Fruit fly (Drosophila melanogaster): ENCODE measurements around the gene emb.

Gene emb

DNA sequence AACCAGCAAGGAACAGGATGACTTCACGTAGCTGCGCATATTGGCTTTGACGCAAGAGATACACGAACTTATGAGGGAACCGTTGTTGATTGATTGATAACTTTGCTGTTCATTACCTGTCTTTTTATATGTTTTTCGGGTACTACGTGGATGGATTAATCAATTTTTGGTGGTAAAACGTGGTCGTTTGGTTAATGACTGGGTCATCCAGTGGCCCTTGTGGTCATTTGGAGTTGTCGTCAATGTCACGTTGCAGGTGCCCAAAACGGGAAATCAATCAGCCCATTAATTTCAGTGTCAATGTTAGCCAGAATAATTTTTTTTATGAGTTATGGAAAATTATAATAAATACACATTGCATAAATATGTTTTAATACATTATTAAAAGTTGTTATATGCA lies 14.1 kb upstream of the emb start, which contains the start of gene CG42819:
Gene CG42819, minus strand, starts transcription at position 101 of the 400 bp plus-strand sequence.
- TF ChIP-seq dl (GFP tag; optimal IDR thresholded peaks at IDR 0.05; ENCODE audit: insufficient read depth in 1 of 2, partially characterized antibody in 2 of 2) (no peak), dmrt93B (GFP tag; optimal IDR thresholded peaks at IDR 0.05) (no peak), Hnf4 (GFP tag; optimal IDR thresholded peaks at IDR 0.05) (no peak), ey (GFP tag; optimal IDR thresholded peaks at IDR 0.05) (no peak), fru (GFP tag; optimal IDR thresholded peaks at IDR 0.05) (no peak), usp (GFP tag; optimal IDR thresholded peaks at IDR 0.05) (no peak), Abd-B (GFP tag; optimal IDR thresholded peaks at IDR 0.05) (no peak), sage (GFP tag; optimal IDR thresholded peaks at IDR 0.05) (no peak), jim (GFP tag; optimal IDR thresholded peaks at IDR 0.05) (no peak)

dm6 chr2L:8392298-8392697 lies 11.1 kb upstream of the emb start, which contains the start of gene CG42820:
Gene CG42820, minus strand, starts transcription at chr2L:8392398.
- TF ChIP-seq rgr (GFP tag; optimal IDR thresholded peaks at IDR 0.05), result no peak
- no peak for TF ChIP-seq woc (GFP tag; optimal IDR thresholded peaks at IDR 0.05)
- no peak for TF ChIP-seq GATAd (GFP tag; optimal IDR thresholded peaks at IDR 0.05)
- TF ChIP-seq Dfd (GFP tag; optimal IDR thresholded peaks at IDR 0.05), result no peak
- no peak for TF ChIP-seq psq (GFP tag; optimal IDR thresholded peaks at IDR 0.05)
- TF ChIP-seq Myc (optimal IDR thresholded peaks at IDR 0.05), result no peak
- no peak for TF ChIP-seq tai (GFP tag; optimal IDR thresholded peaks at IDR 0.05)
- TF ChIP-seq N (GFP tag; optimal IDR thresholded peaks at IDR 0.05), result no peak
- no peak for TF ChIP-seq OdsH (GFP tag; optimal IDR thresholded peaks at IDR 0.05)
- TF ChIP-seq fru (GFP tag; optimal IDR thresholded peaks at IDR 0.05), result no peak
- no peak for TF ChIP-seq h (GFP tag; optimal IDR thresholded peaks at IDR 0.05)
- TF ChIP-seq usp (GFP tag; optimal IDR thresholded peaks at IDR 0.05), result no peak
- no peak for TF ChIP-seq Dif (GFP tag; optimal IDR thresholded peaks at IDR 0.05; ENCODE audit: partially characterized antibody)
- no peak for TF ChIP-seq dsf (GFP tag; optimal IDR thresholded peaks at IDR 0.05; ENCODE audit: borderline replicate concordance)
- no peak for TF ChIP-seq Hnf4 (GFP tag; optimal IDR thresholded peaks at IDR 0.05)
- TF ChIP-seq jim (GFP tag; optimal IDR thresholded peaks at IDR 0.05), result no peak
- no peak for TF ChIP-seq Mio (GFP tag; optimal IDR thresholded peaks at IDR 0.05)
- TF ChIP-seq Abd-B (GFP tag; optimal IDR thresholded peaks at IDR 0.05), result no peak
- TF ChIP-seq Sp1 (GFP tag; optimal IDR thresholded peaks at IDR 0.05), result no peak
- TF ChIP-seq sage (GFP tag; optimal IDR thresholded peaks at IDR 0.05), result no peak

- no peak for TF ChIP-seq psq (GFP tag; optimal IDR thresholded peaks at IDR 0.05)
- no peak for TF ChIP-seq Vsx2 (GFP tag; optimal IDR thresholded peaks at IDR 0.05; ENCODE audit: partially characterized antibody)
- no peak for TF ChIP-seq Abd-B (GFP tag; optimal IDR thresholded peaks at IDR 0.05)
- TF ChIP-seq Rel (GFP tag; optimal IDR thresholded peaks at IDR 0.05), result no peak
- no peak for TF ChIP-seq Rel (tag; optimal IDR thresholded peaks at IDR 0.05)
- no peak for TF ChIP-seq CG9705 (GFP tag; optimal IDR thresholded peaks at IDR 0.05)
- TF ChIP-seq h (GFP tag; optimal IDR thresholded peaks at IDR 0.05), result no peak
- TF ChIP-seq CG32264 (GFP tag; optimal IDR thresholded peaks at IDR 0.05), result no peak
- no peak for TF ChIP-seq Hr78 (GFP tag; optimal IDR thresholded peaks at IDR 0.05)
- TF ChIP-seq fru (GFP tag; optimal IDR thresholded peaks at IDR 0.05), result no peak
- no peak for TF ChIP-seq GATAd (GFP tag; optimal IDR thresholded peaks at IDR 0.05)
These were observed 10.3 kb upstream of the emb start, which contains the start of gene Acp29AB for dm6 chr2L:8393122-8393521. Gene Acp29AB, minus strand, starts transcription at chr2L:8393222.

DNA sequence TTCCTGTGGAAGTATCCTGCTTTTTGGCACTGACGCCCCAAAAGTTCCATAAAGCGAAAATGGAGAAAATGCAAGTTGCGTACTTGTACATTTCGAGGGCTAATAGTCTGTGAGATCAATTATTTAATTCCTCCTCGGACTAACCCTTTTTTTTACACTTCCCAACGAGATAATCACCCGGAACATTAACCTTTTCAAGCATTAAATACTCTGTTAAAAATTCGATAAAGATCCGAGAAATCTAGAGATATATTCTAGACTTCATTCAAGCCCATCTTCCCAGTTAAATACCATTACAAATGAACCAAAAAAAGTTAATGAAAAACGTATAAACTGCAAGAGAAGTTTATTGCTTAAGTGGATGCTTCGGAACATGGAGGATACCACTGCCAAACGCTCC lies 9.2 kb upstream of the emb start, which contains the start of gene lectin-29Ca:
Gene lectin-29Ca, minus strand, starts transcription at position 101 of the 400 bp plus-strand sequence.
- TF ChIP-seq fru (GFP tag; optimal IDR thresholded peaks at IDR 0.05) (no peak), sage (GFP tag; optimal IDR thresholded peaks at IDR 0.05) (no peak), dl (GFP tag; optimal IDR thresholded peaks at IDR 0.05; ENCODE audit: insufficient read depth in 1 of 2, partially characterized antibody in 2 of 2) (no peak), Jra (GFP tag; optimal IDR thresholded peaks at IDR 0.05) (no peak), tai (GFP tag; optimal IDR thresholded peaks at IDR 0.05) (no peak), Rel (GFP tag; optimal IDR thresholded peaks at IDR 0.05) (no peak), Rel (tag; optimal IDR thresholded peaks at IDR 0.05) (no peak), Hnf4 (GFP tag; optimal IDR thresholded peaks at IDR 0.05) (no peak), woc (GFP tag; optimal IDR thresholded peaks at IDR 0.05) (no peak)

DNA sequence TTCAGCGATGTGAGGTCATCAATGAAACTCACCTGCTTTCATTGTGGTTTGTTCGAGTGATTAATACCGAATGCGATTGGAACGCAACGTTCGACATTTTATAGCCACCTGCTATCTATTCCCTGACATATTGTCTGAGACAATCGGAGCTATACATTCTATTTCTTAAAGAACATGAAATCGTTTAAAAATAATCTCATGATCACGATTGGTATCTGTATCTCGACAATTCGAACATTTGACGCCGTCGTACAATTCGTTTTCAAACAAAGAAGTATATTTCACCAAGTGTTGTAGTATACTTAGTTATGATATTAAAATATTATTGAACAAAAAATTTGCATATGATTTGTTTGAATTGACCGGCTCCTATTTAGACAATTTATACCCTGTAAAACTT lies 8.5 kb upstream of the emb start, which contains the start of gene Peritrophin-15b:
Gene Peritrophin-15b, minus strand, starts transcription at position 101 of the 400 bp plus-strand sequence.
- TF ChIP-seq Vsx2 (GFP tag; optimal IDR thresholded peaks at IDR 0.05; ENCODE audit: partially characterized antibody) (no peak), sage (GFP tag; optimal IDR thresholded peaks at IDR 0.05) (no peak), Jra (GFP tag; optimal IDR thresholded peaks at IDR 0.05) (no peak)
